Worm (Caenorhabditis elegans): ENCODE measurements around the gene rhi-1.

ce11 chrX:4550987-4551386 is 42.7 kb downstream of the rhi-1 start:
- TF ChIP-seq ceh-16 (tag; optimal IDR thresholded peaks at IDR 0.05) = no peak
- no peak for TF ChIP-seq unc-62 (GFP tag; optimal IDR thresholded peaks at IDR 0.05)
- no peak for TF ChIP-seq tbx-2 (tag; optimal IDR thresholded peaks at IDR 0.05)
- TF ChIP-seq pha-4 (tag; optimal IDR thresholded peaks at IDR 0.05) = no peak
- no peak for TF ChIP-seq mml-1 (tag; optimal IDR thresholded peaks at IDR 0.05)
- no peak for TF ChIP-seq snpc-4 (tag; optimal IDR thresholded peaks at IDR 0.05)
- TF ChIP-seq zag-1 (tag; optimal IDR thresholded peaks at IDR 0.05) = no peak
- TF ChIP-seq fos-1 (tag; optimal IDR thresholded peaks at IDR 0.05) = no peak
- no peak for TF ChIP-seq nhr-237 (tag; optimal IDR thresholded peaks at IDR 0.05)
- TF ChIP-seq lin-39 (tag; optimal IDR thresholded peaks at IDR 0.05) = no peak
- no peak for TF ChIP-seq mdl-1 (tag; optimal IDR thresholded peaks at IDR 0.05)
- no peak for TF ChIP-seq ceh-9 (tag; optimal IDR thresholded peaks at IDR 0.05)
- no peak for TF ChIP-seq nhr-77 (tag; optimal IDR thresholded peaks at IDR 0.05)
- no peak for TF ChIP-seq nhr-76 (tag; optimal IDR thresholded peaks at IDR 0.05)
